Fruit fly (Drosophila melanogaster): ENCODE measurements around the gene hiw.
A peak's percentile ranks its signal among the peaks of the same experiment; 100 is the strongest.

The hiw gene

DNA sequence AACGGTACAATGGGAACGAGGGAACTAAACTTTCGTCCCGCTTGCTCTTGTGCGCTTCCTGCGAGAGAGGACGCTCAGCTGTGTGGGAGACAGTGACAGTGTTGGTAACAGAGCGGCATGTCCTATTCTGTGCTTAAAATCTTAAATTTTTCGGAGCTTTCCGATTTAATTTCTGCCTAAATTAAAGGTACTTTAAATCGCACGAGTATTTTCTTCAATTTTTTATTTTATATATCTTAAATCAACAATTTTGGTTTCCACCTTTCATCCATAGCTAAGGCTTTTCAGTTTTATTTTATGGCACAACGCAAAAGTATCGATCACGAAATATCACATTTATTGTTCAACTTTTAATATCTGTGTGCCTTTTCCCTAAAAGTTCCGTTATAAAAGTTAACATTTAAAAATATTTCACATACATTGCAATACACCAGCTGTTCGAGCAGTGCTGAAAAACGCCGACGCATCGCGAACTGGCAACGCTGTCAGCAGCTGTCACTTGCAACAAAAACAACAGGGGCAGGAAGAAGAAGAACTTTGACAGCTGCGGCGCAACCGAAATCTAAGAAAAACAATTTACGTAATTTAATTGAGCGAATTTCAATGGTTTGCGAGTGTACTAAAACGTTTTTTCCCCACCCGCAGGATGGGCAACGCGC lies at the start of gene hiw, which contains the start of gene ND-B18 (continued):
- TF ChIP-seq CG13894 (tag; optimal IDR thresholded peaks at IDR 0.05) (no peak), CG10209 (GFP tag; optimal IDR thresholded peaks at IDR 0.05) (peak; percentile 9), CG17186 (GFP tag; optimal IDR thresholded peaks at IDR 0.05) (peak; percentile 61), zfh2 (GFP tag; optimal IDR thresholded peaks at IDR 0.05) (peak; percentile 43), Dad (GFP tag; optimal IDR thresholded peaks at IDR 0.05) (no peak), pita (GFP tag; optimal IDR thresholded peaks at IDR 0.05) (no peak), Myb (GFP tag; optimal IDR thresholded peaks at IDR 0.05) (peak; percentile 95), ewg (GFP tag; optimal IDR thresholded peaks at IDR 0.05) (peak; percentile 4), grau (tag; optimal IDR thresholded peaks at IDR 0.05) (peak; percentile 11), E2f2 (GFP tag; IDR thresholded peaks at IDR 0.05) (peak; percentile 69), bbx (GFP tag; IDR thresholded peaks at IDR 0.05; ENCODE audit: partially characterized antibody) (0 out of 2 replicates have a peak, but pooled peaks have one; percentile 12), CG9727 (GFP tag; optimal IDR thresholded peaks at IDR 0.05) (peak; percentile 26), CTCF (GFP tag; optimal IDR thresholded peaks at IDR 0.05) (peak; percentile 49), nmo (GFP tag; optimal IDR thresholded peaks at IDR 0.05) (peak; percentile 35), Dref (GFP tag; IDR thresholded peaks at IDR 0.05) (peak; percentile 28; the same call in 1 of the 2 replicates), inv (GFP tag; IDR thresholded peaks at IDR 0.05; ENCODE audit: partially characterized antibody) (peak; percentile 24; the same call in 1 of the 2 replicates), gfzf (GFP tag; optimal IDR thresholded peaks at IDR 0.05) (peak; percentile 40), CG11456 (GFP tag; IDR thresholded peaks at IDR 0.05) (peak; percentile 54; the same call in 1 of the 3 replicates), CG30403 (GFP tag; optimal IDR thresholded peaks at IDR 0.05) (peak; percentile 41), lilli (GFP tag; optimal IDR thresholded peaks at IDR 0.05) (peak; percentile 37), Hr3 (GFP tag; optimal IDR thresholded peaks at IDR 0.05) (peak; percentile 2), CG30020 (tag; optimal IDR thresholded peaks at IDR 0.05) (no peak), CG15073 (GFP tag; optimal IDR thresholded peaks at IDR 0.05) (no peak), B-H2 (GFP tag; optimal IDR thresholded peaks at IDR 0.05) (peak; percentile 43), ci (GFP tag; IDR thresholded peaks at IDR 0.05) (0 out of 3 replicates have a peak, but pooled peaks have one; percentile 47), CG8290 (GFP tag; optimal IDR thresholded peaks at IDR 0.05) (peak; percentile 13), CG8290 (tag; optimal IDR thresholded peaks at IDR 0.05) (no peak), Mad (GFP tag; optimal IDR thresholded peaks at IDR 0.05) (peak; percentile 29), NC2β (GFP tag; optimal IDR thresholded peaks at IDR 0.05) (peak; percentile 11), BEAF-32 (GFP tag; optimal IDR thresholded peaks at IDR 0.05) (peak; percentile 36), MESR4 (GFP tag; optimal IDR thresholded peaks at IDR 0.05) (peak; percentile 70)

DNA sequence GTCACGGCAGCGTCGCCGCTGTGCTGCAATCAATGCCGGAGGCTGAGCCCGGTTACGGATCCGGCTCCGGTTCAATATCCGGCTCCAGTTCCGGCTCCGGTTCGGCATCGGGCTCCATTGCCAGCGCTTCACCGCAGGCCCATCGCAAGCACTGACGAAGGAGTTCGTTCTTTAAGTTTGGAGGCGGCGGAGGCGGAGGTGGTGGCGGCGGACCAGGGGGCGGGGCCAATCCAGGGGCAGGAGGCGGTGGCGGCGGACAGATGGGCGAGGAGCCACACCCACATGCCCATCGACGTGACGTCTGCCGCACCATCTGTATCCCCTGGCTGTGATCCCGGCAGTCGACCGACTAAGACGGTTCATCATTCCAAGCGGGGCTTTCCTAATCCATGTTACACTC lies 48.7 kb upstream of the hiw start:
- TF ChIP-seq klu (GFP tag; IDR thresholded peaks at IDR 0.05) = no peak
- TF ChIP-seq Hr39 (optimal IDR thresholded peaks at IDR 0.05) = peak; percentile 66
- TF ChIP-seq CG15514 (GFP tag; optimal IDR thresholded peaks at IDR 0.05) = peak; percentile 22

dm6 chrX:15095942-15096341 lies 32.7 kb upstream of the hiw start, which contains the start of gene CG9072:
TSS of gene CG9072 (minus strand) at chrX:15096042.
- no peak for TF ChIP-seq CG13296 (GFP tag; optimal IDR thresholded peaks at IDR 0.05)
- TF ChIP-seq GATAe (GFP tag; conservative IDR thresholded peaks at IDR 0.05) = no peak
- TF ChIP-seq CG15601 (tag; optimal IDR thresholded peaks at IDR 0.05) = no peak
- TF ChIP-seq peb (GFP tag; IDR thresholded peaks at IDR 0.05) = no peak
- no peak for TF ChIP-seq CG18262 (tag; optimal IDR thresholded peaks at IDR 0.05)
- no peak for TF ChIP-seq hbn (GFP tag; IDR thresholded peaks at IDR 0.05; ENCODE audit: partially characterized antibody)
- TF ChIP-seq gsb (GFP tag; IDR thresholded peaks at IDR 0.05) = no peak
